Worm (Caenorhabditis elegans): Measurements from ENCODE around the gene exc-9.

exc-9 gene

ce11 chrIV:7940919-7941318, at the start of gene exc-9:
exc-9 (minus strand) TSS chrIV:7941019.
- TF ChIP-seq him-1 (tag; optimal IDR thresholded peaks at IDR 0.05): no peak
- no peak for TF ChIP-seq W03F9.2 (tag; optimal IDR thresholded peaks at IDR 0.05)
- no peak for TF ChIP-seq dao-5 (tag; optimal IDR thresholded peaks at IDR 0.05)

- TF ChIP-seq W03F9.2 (tag; optimal IDR thresholded peaks at IDR 0.05) (no peak), dao-5 (tag; optimal IDR thresholded peaks at IDR 0.05) (no peak), him-1 (tag; optimal IDR thresholded peaks at IDR 0.05) (no peak)
Measured at ce11 chrIV:7988385-7988784, 47.6 kb upstream of the exc-9 start, which contains the start of gene col-115. col-115 (plus strand) TSS chrIV:7988685.

ce11 chrIV:7987083-7987482, 46.3 kb upstream of the exc-9 start, which contains the start of gene mec-17:
mec-17 (minus strand) TSS chrIV:7987183.
- TF ChIP-seq dao-5 (tag; optimal IDR thresholded peaks at IDR 0.05): no peak
- no peak for TF ChIP-seq W03F9.2 (tag; optimal IDR thresholded peaks at IDR 0.05)
- TF ChIP-seq him-1 (tag; optimal IDR thresholded peaks at IDR 0.05): no peak

ce11 chrIV:7985737-7986136, 44.9 kb upstream of the exc-9 start:
- no peak for TF ChIP-seq W03F9.2 (tag; optimal IDR thresholded peaks at IDR 0.05)
- no peak for TF ChIP-seq dao-5 (tag; optimal IDR thresholded peaks at IDR 0.05)
- no peak for TF ChIP-seq him-1 (tag; optimal IDR thresholded peaks at IDR 0.05)

- TF ChIP-seq him-1 (tag; optimal IDR thresholded peaks at IDR 0.05) (no peak), dao-5 (tag; optimal IDR thresholded peaks at IDR 0.05) (no peak), W03F9.2 (tag; optimal IDR thresholded peaks at IDR 0.05) (no peak)
Measured at ce11 chrIV:7983728-7984346, 43.0 kb upstream of the exc-9 start.

ce11 chrIV:7983021-7983420, 42.2 kb upstream of the exc-9 start:
- no peak for TF ChIP-seq W03F9.2 (tag; optimal IDR thresholded peaks at IDR 0.05)
- no peak for TF ChIP-seq him-1 (tag; optimal IDR thresholded peaks at IDR 0.05)
- TF ChIP-seq dao-5 (tag; optimal IDR thresholded peaks at IDR 0.05): no peak

ce11 chrIV:7982024-7982576, 41.3 kb upstream of the exc-9 start, which contains the start of gene arf-5:
arf-5 (plus strand) TSS chrIV:7982526.
- TF ChIP-seq W03F9.2 (tag; optimal IDR thresholded peaks at IDR 0.05): no peak
- TF ChIP-seq dao-5 (tag; optimal IDR thresholded peaks at IDR 0.05): no peak
- no peak for TF ChIP-seq him-1 (tag; optimal IDR thresholded peaks at IDR 0.05)

- TF ChIP-seq him-1 (tag; optimal IDR thresholded peaks at IDR 0.05) (no peak), W03F9.2 (tag; optimal IDR thresholded peaks at IDR 0.05) (no peak), dao-5 (tag; optimal IDR thresholded peaks at IDR 0.05) (no peak)
Measured at ce11 chrIV:7979588-7979987, 38.8 kb upstream of the exc-9 start, which contains the start of gene unc-24. unc-24 (plus strand) TSS chrIV:7979870.

ce11 chrIV:7977452-7977940, 36.7 kb upstream of the exc-9 start, which contains the start of gene ora-1:
ora-1 (plus strand) TSS chrIV:7977890.
- TF ChIP-seq dao-5 (tag; optimal IDR thresholded peaks at IDR 0.05): no peak
- TF ChIP-seq W03F9.2 (tag; optimal IDR thresholded peaks at IDR 0.05): no peak
- no peak for TF ChIP-seq him-1 (tag; optimal IDR thresholded peaks at IDR 0.05)

ce11 chrIV:7976210-7976609, 35.4 kb upstream of the exc-9 start, which contains the start of gene F57H12.6:
F57H12.6 (minus strand) TSS chrIV:7976310.
- no peak for TF ChIP-seq dao-5 (tag; optimal IDR thresholded peaks at IDR 0.05)
- no peak for TF ChIP-seq him-1 (tag; optimal IDR thresholded peaks at IDR 0.05)
- TF ChIP-seq W03F9.2 (tag; optimal IDR thresholded peaks at IDR 0.05): no peak

ce11 chrIV:7967006-7967405, 26.2 kb upstream of the exc-9 start, which contains the start of gene F57H12.5:
F57H12.5 (plus strand) TSS chrIV:7967306.
- TF ChIP-seq him-1 (tag; optimal IDR thresholded peaks at IDR 0.05) (no peak), dao-5 (tag; optimal IDR thresholded peaks at IDR 0.05) (no peak), W03F9.2 (tag; optimal IDR thresholded peaks at IDR 0.05) (no peak)

- TF ChIP-seq dao-5 (tag; optimal IDR thresholded peaks at IDR 0.05): no peak
- TF ChIP-seq him-1 (tag; optimal IDR thresholded peaks at IDR 0.05): no peak
- no peak for TF ChIP-seq W03F9.2 (tag; optimal IDR thresholded peaks at IDR 0.05)
Measured at ce11 chrIV:7961889-7962342, 21.1 kb upstream of the exc-9 start.

- no peak for TF ChIP-seq him-1 (tag; optimal IDR thresholded peaks at IDR 0.05)
- TF ChIP-seq W03F9.2 (tag; optimal IDR thresholded peaks at IDR 0.05): no peak
- TF ChIP-seq dao-5 (tag; optimal IDR thresholded peaks at IDR 0.05): no peak
Measured at ce11 chrIV:7958092-7958491, 17.3 kb upstream of the exc-9 start.

- TF ChIP-seq him-1 (tag; optimal IDR thresholded peaks at IDR 0.05) (no peak), W03F9.2 (tag; optimal IDR thresholded peaks at IDR 0.05) (no peak), dao-5 (tag; optimal IDR thresholded peaks at IDR 0.05) (no peak)
Measured at ce11 chrIV:7957504-7957903, 16.7 kb upstream of the exc-9 start, which contains the start of gene frpr-10. frpr-10 (plus strand) TSS chrIV:7957804.
